Fruit fly (Drosophila melanogaster): ENCODE data around the gene asun.

DNA sequence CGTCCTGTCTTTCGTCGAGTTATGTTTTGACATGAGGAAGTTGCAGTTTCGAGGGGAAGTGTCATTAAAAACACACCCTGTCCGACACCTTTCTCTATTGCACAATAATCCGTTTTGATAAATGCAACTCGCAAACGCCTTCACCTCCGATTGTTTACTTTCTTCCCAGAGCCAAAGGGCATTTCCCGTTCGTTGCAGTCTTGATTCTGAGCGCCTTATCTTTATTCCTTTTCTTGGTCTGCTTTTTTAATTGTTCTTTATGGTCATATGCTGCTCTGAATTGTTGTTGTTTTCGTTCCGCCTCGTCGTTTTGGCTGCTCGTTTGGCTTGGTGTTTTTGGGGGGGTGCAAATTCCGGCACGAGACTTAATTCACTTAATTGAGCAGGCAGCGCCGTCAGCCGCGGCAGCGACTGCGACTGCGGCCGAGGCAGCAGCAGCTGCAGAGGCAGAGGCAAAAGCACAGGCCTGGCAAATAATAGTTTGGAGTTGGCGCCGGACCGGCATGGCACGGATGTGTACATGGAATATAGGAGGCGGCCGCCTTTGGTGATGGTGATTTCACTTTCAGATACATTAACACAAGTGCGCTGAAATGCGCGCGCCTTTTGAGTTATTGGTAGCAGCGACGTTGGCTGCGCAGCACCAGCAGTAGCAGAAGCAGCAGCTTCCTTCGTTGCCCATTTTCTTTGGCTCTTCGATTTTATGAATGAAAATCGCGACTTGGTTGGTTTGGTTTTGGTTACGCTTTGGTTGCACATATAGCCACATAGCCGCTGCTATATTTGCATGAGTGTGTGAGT, 18.6 kb upstream of the asun start:
- no peak for TF ChIP-seq CG8478 (optimal IDR thresholded peaks at IDR 0.05)
- TF ChIP-seq CTCF (optimal IDR thresholded peaks at IDR 0.05) = no peak
